Worm (Caenorhabditis elegans) whole organism, L4 larva: ENCODE measurements around the gene ugtp-1.
A peak's percentile ranks its signal among the peaks of the same experiment; 100 is the strongest.

Source experiments
- F26F4.8 ChIP-seq: fragments of 200-800 bp; sonication (Bioruptor generic); conservative IDR thresholded peaks from 2 replicates; pipeline ENCODE4 v1.3.6; 2022; ENCODE audit warnings: missing genetic modification characterization, missing compliant biosample characterization
- R02D3.7 ChIP-seq: fragments of 150-350 bp; sonication (generic microtip); optimal IDR thresholded peaks from 3 replicates; lab custom pipeline; 2014; ENCODE audit warnings: missing biosample characterization, missing genetic modification characterization
- T20F7.1 ChIP-seq: fragments of 200-800 bp; sonication (Bioruptor generic); optimal IDR thresholded peaks from 2 replicates; lab custom pipeline; 2018; ENCODE audit warnings: mild to moderate bottlenecking, missing genetic modification characterization, missing compliant biosample characterization
- Y5F2A.4 ChIP-seq: fragments of 200-800 bp; sonication (Bioruptor generic); optimal IDR thresholded peaks from 2 replicates; lab custom pipeline; 2018; ENCODE audit warnings: mild to moderate bottlenecking, missing genetic modification characterization, missing compliant biosample characterization
- Y75B8A.6 ChIP-seq: fragments of 200-800 bp; sonication (Bioruptor generic); IDR thresholded peaks from 2 replicates; pipeline ENCODE4 v1.3.6; 2022; ENCODE audit warnings: missing genetic modification reagents, missing genetic modification characterization, missing compliant biosample characterization
- ZK337.2 ChIP-seq: fragments of 200-800 bp; sonication (Bioruptor generic); IDR thresholded peaks from 2 replicates; pipeline ENCODE4 v1.3.6; 2022; ENCODE audit warnings: missing genetic modification reagents, missing genetic modification characterization, missing compliant biosample characterization
- ZK546.5 ChIP-seq, 2 experiments: sonication (generic microtip); optimal IDR thresholded peaks; 2 replicates each; lab custom pipeline; 2017; ENCODE audit warnings: missing biosample characterization in 2 of 2, missing genetic modification characterization in 2 of 2
- arid-1 ChIP-seq: fragments of 200-800 bp; sonication (Bioruptor generic); conservative IDR thresholded peaks from 2 replicates; pipeline ENCODE4 v1.3.6; 2022; ENCODE audit warnings: missing genetic modification reagents, missing genetic modification characterization, missing compliant biosample characterization
- attf-4 ChIP-seq: sonication (generic microtip); optimal IDR thresholded peaks from 3 replicates; lab custom pipeline; 2017; ENCODE audit warnings: missing biosample characterization, missing genetic modification characterization
- ceh-20 ChIP-seq: fragments of 200-800 bp; sonication (Bioruptor generic); IDR thresholded peaks from 2 replicates; pipeline ENCODE4 v1.3.6; 2022; ENCODE audit warnings: missing genetic modification reagents, missing genetic modification characterization, missing compliant biosample characterization
- ceh-28 ChIP-seq: fragments of 150-350 bp; optimal IDR thresholded peaks from 2 replicates; lab custom pipeline; 2014; ENCODE audit warnings: missing biosample characterization, missing genetic modification reagents, missing genetic modification characterization
- ceh-62 ChIP-seq: sonication (generic microtip); optimal IDR thresholded peaks from 2 replicates; lab custom pipeline; 2017; ENCODE audit warnings: missing biosample characterization, missing genetic modification characterization
- cey-2 ChIP-seq: sonication (generic microtip); optimal IDR thresholded peaks from 3 replicates; lab custom pipeline; 2017; ENCODE audit warnings: missing genetic modification characterization, mild to moderate bottlenecking, missing compliant biosample characterization, antibody characterized with exemption, borderline replicate concordance; ENCODE audit not compliant: insufficient read depth
- daf-12 ChIP-seq: fragments of 150-350 bp; optimal IDR thresholded peaks from 2 replicates; lab custom pipeline; 2014; ENCODE audit warnings: missing biosample characterization, missing genetic modification reagents, missing genetic modification characterization
- daf-19 ChIP-seq: fragments of 200-800 bp; sonication (Bioruptor generic); conservative IDR thresholded peaks from 2 replicates; pipeline ENCODE4 v1.3.6; 2022; ENCODE audit warnings: missing genetic modification characterization, missing compliant biosample characterization
- daf-8 ChIP-seq: fragments of 200-800 bp; sonication (Bioruptor generic); IDR thresholded peaks from 2 replicates; pipeline ENCODE4 v1.3.6; 2022; ENCODE audit warnings: missing genetic modification characterization, missing compliant biosample characterization
- dmd-6 ChIP-seq: fragments of 200-800 bp; sonication (Bioruptor generic); IDR thresholded peaks from 2 replicates; pipeline ENCODE4 v1.3.6; 2022; ENCODE audit warnings: missing genetic modification reagents, missing genetic modification characterization, missing compliant biosample characterization
- dmd-9 ChIP-seq: fragments of 200-800 bp; sonication (Bioruptor generic); IDR thresholded peaks from 2 replicates; pipeline ENCODE4 v1.3.6; 2022; ENCODE audit warnings: missing genetic modification reagents, missing genetic modification characterization, missing compliant biosample characterization
- dpl-1 ChIP-seq: fragments of 150-350 bp; optimal IDR thresholded peaks from 2 replicates; lab custom pipeline; 2014; ENCODE audit warnings: missing biosample characterization, missing genetic modification reagents, missing genetic modification characterization
- duxl-1 ChIP-seq: sonication (generic microtip); optimal IDR thresholded peaks from 2 replicates; lab custom pipeline; 2016; ENCODE audit warnings: mild to moderate bottlenecking, missing genetic modification characterization, moderate library complexity, missing compliant biosample characterization; ENCODE audit not compliant: poor library complexity
- dve-1 ChIP-seq: sonication (generic microtip); optimal IDR thresholded peaks from 2 replicates; lab custom pipeline; 2017; ENCODE audit warnings: antibody characterized with exemption, mild to moderate bottlenecking, missing genetic modification characterization, missing compliant biosample characterization; ENCODE audit not compliant: insufficient read depth
- egl-43 ChIP-seq: fragments of 200-800 bp; sonication (Bioruptor generic); IDR thresholded peaks from 2 replicates; pipeline ENCODE4 v1.3.6; 2022; ENCODE audit warnings: missing genetic modification reagents, missing genetic modification characterization, missing compliant biosample characterization
- fos-1 ChIP-seq: fragments of 150-350 bp; optimal IDR thresholded peaks from 2 replicates; lab custom pipeline; 2014; ENCODE audit warnings: missing biosample characterization, missing genetic modification characterization
- gei-8 ChIP-seq: fragments of 200-800 bp; sonication (Bioruptor generic); optimal IDR thresholded peaks from 2 replicates; lab custom pipeline; 2018; ENCODE audit warnings: mild to moderate bottlenecking, missing genetic modification characterization, missing compliant biosample characterization
- hmg-1.1 ChIP-seq: fragments of 200-800 bp; sonication (Bioruptor generic); IDR thresholded peaks from 2 replicates; pipeline ENCODE4 v1.3.6; 2022; ENCODE audit warnings: missing genetic modification reagents, missing genetic modification characterization, missing compliant biosample characterization
- lin-15B ChIP-seq: fragments of 150-350 bp; sonication (generic microtip); optimal IDR thresholded peaks from 3 replicates; lab custom pipeline; 2014; ENCODE audit warnings: missing biosample characterization, missing genetic modification characterization
- lin-39 ChIP-seq: fragments of 150-350 bp; optimal IDR thresholded peaks from 2 replicates; lab custom pipeline; 2014; ENCODE audit warnings: missing biosample characterization, missing genetic modification reagents, missing genetic modification characterization
- lir-3 ChIP-seq: sonication (generic microtip); optimal IDR thresholded peaks from 2 replicates; lab custom pipeline; 2016; ENCODE audit warnings: mild to moderate bottlenecking, missing genetic modification characterization, missing compliant biosample characterization
- mdt-29 ChIP-seq: fragments of 200-800 bp; sonication (Bioruptor generic); IDR thresholded peaks from 2 replicates; pipeline ENCODE4 v1.3.6; 2022; ENCODE audit warnings: missing genetic modification reagents, missing genetic modification characterization, missing compliant biosample characterization
- mep-1 ChIP-seq: fragments of 150-350 bp; sonication (generic microtip); optimal IDR thresholded peaks from 3 replicates; lab custom pipeline; 2014; ENCODE audit warnings: missing biosample characterization, missing genetic modification characterization
- mxl-3 ChIP-seq: fragments of 200-800 bp; sonication (Bioruptor generic); optimal IDR thresholded peaks from 2 replicates; lab custom pipeline; 2018; ENCODE audit warnings: mild to moderate bottlenecking, missing genetic modification characterization, missing compliant biosample characterization
- nhr-11 ChIP-seq: fragments of 150-350 bp; optimal IDR thresholded peaks from 2 replicates; lab custom pipeline; 2014; ENCODE audit warnings: missing biosample characterization, missing genetic modification characterization
- nhr-111 ChIP-seq: fragments of 200-800 bp; sonication (Bioruptor generic); optimal IDR thresholded peaks from 2 replicates; lab custom pipeline; 2018; ENCODE audit warnings: mild to moderate bottlenecking, missing genetic modification characterization, missing compliant biosample characterization
- nhr-237 ChIP-seq: sonication (generic microtip); optimal IDR thresholded peaks from 2 replicates; lab custom pipeline; 2017; ENCODE audit warnings: missing biosample characterization, missing genetic modification characterization
- nhr-25 ChIP-seq: sonication (generic microtip); optimal IDR thresholded peaks from 2 replicates; lab custom pipeline; 2017; ENCODE audit warnings: missing genetic modification characterization, mild to moderate bottlenecking, missing compliant biosample characterization, antibody characterized with exemption, moderate library complexity, borderline replicate concordance; ENCODE audit not compliant: insufficient read depth
- nhr-41 ChIP-seq: fragments of 200-800 bp; sonication (Bioruptor generic); IDR thresholded peaks from 2 replicates; pipeline ENCODE4 v1.3.6; 2022; ENCODE audit warnings: missing genetic modification reagents, missing genetic modification characterization, missing compliant biosample characterization
- nhr-42 ChIP-seq: fragments of 200-800 bp; sonication (Bioruptor generic); IDR thresholded peaks from 2 replicates; pipeline ENCODE4 v1.3.6; 2022; ENCODE audit warnings: missing genetic modification characterization, missing compliant biosample characterization
- nhr-48 ChIP-seq: sonication (generic microtip); optimal IDR thresholded peaks from 2 replicates; lab custom pipeline; 2016; ENCODE audit warnings: mild to moderate bottlenecking, missing genetic modification characterization, missing compliant biosample characterization
- nhr-76 ChIP-seq: fragments of 150-350 bp; optimal IDR thresholded peaks from 2 replicates; lab custom pipeline; 2014; ENCODE audit warnings: missing biosample characterization, missing genetic modification characterization
- php-3 ChIP-seq: fragments of 200-800 bp; sonication (Bioruptor generic); IDR thresholded peaks from 2 replicates; pipeline ENCODE4 v1.3.6; 2022; ENCODE audit warnings: missing genetic modification reagents, missing genetic modification characterization, missing compliant biosample characterization
- saeg-2 ChIP-seq: fragments of 200-800 bp; sonication (Bioruptor generic); IDR thresholded peaks from 2 replicates; pipeline ENCODE4 v1.3.6; 2022; ENCODE audit warnings: missing genetic modification reagents, missing genetic modification characterization, missing compliant biosample characterization
- set-16 ChIP-seq: fragments of 200-800 bp; sonication (Bioruptor generic); IDR thresholded peaks from 2 replicates; pipeline ENCODE4 v1.3.6; 2022; ENCODE audit warnings: missing genetic modification reagents, missing genetic modification characterization, missing compliant biosample characterization
- skn-1 ChIP-seq: fragments of 150-350 bp; optimal IDR thresholded peaks from 2 replicates; lab custom pipeline; 2014; ENCODE audit warnings: missing biosample characterization, missing genetic modification characterization
- snpc-1.2 ChIP-seq: fragments of 200-800 bp; sonication (Bioruptor generic); IDR thresholded peaks from 2 replicates; pipeline ENCODE4 v1.3.6; 2022; ENCODE audit warnings: missing genetic modification reagents, missing genetic modification characterization, missing compliant biosample characterization
- spr-1 ChIP-seq: sonication (generic microtip); optimal IDR thresholded peaks from 2 replicates; lab custom pipeline; 2016; ENCODE audit warnings: mild to moderate bottlenecking, missing genetic modification characterization, missing compliant biosample characterization
- tag-97 ChIP-seq: fragments of 200-800 bp; sonication (Bioruptor generic); IDR thresholded peaks from 2 replicates; pipeline ENCODE4 v1.3.6; 2022; ENCODE audit warnings: missing genetic modification characterization, missing compliant biosample characterization
- tra-1 ChIP-seq: fragments of 200-800 bp; sonication (Bioruptor generic); IDR thresholded peaks from 2 replicates; pipeline ENCODE4 v1.3.6; 2022; ENCODE audit warnings: missing genetic modification reagents, missing genetic modification characterization, missing compliant biosample characterization
- unc-39 ChIP-seq: sonication (generic microtip); optimal IDR thresholded peaks from 2 replicates; lab custom pipeline; 2017; ENCODE audit warnings: missing biosample characterization, missing genetic modification characterization
- zag-1 ChIP-seq: fragments of 150-350 bp; optimal IDR thresholded peaks from 2 replicates; lab custom pipeline; 2014; ENCODE audit warnings: missing biosample characterization, missing genetic modification characterization
- zfp-3 ChIP-seq: fragments of 200-800 bp; sonication (Bioruptor generic); conservative IDR thresholded peaks from 2 replicates; pipeline ENCODE4 v1.3.6; 2022; ENCODE audit warnings: missing genetic modification reagents, missing genetic modification characterization, missing compliant biosample characterization
- zip-2 ChIP-seq: fragments of 150-350 bp; optimal IDR thresholded peaks from 2 replicates; lab custom pipeline; 2014; ENCODE audit warnings: missing biosample characterization, missing genetic modification characterization

The ugtp-1 gene

ce11 chrIII:8794793-8795192 is 44.3 kb upstream of the ugtp-1 start (continued):
- TF ChIP-seq lin-39 (tag; lab: Kevin White, UChicago) (no peak), spr-1 (tag; lab: Kevin White, UChicago) (no peak), tag-97 (no peak), ceh-20 (GFP tag; lab: Robert Waterston, UW) (no peak), egl-43 (GFP tag; lab: Robert Waterston, UW) (peak; percentile 80), ZK546.5 (tag; optimal IDR thresholded peaks at IDR 0.05; lab: Kevin White, UChicago) (no peak), F26F4.8 (GFP tag; lab: Robert Waterston, UW) (no peak), gei-8 (GFP tag; lab: Kevin White, UChicago) (peak; percentile 42), Y75B8A.6 (GFP tag; lab: Robert Waterston, UW) (0 out of 2 replicates have a peak, but pooled peaks have one; percentile 21), ceh-28 (tag; lab: Kevin White, UChicago) (no peak), attf-4 (tag; lab: Kevin White, UChicago) (no peak), nhr-237 (no peak), saeg-2 (no peak), dpl-1 (GFP tag; lab: Kevin White, UChicago) (peak; percentile 47), php-3 (GFP tag; lab: Robert Waterston, UW) (0 out of 2 replicates have a peak, but pooled peaks have one; percentile 8), R02D3.7 (tag; lab: Kevin White, UChicago) (no peak), dve-1 (tag; lab: Kevin White, UChicago) (peak; percentile 77), lir-3 (no peak), skn-1 (tag; lab: Kevin White, UChicago) (no peak), ceh-62 (tag; lab: Kevin White, UChicago) (no peak), mxl-3 (GFP tag; lab: Kevin White, UChicago) (peak; percentile 88), Y5F2A.4 (GFP tag; lab: Kevin White, UChicago) (no peak), cey-2 (tag; lab: Kevin White, UChicago) (peak; percentile 28), dmd-9 (GFP tag; lab: Robert Waterston, UW) (no peak), hmg-1.1 (GFP tag; lab: Robert Waterston, UW) (peak; percentile 64), mdt-29 (GFP tag; lab: Robert Waterston, UW) (no peak), tra-1 (peak; percentile 75; the same call in 1 of the 2 replicates), mep-1 (tag; lab: Kevin White, UChicago) (peak; percentile 85), lin-15B (tag; lab: Kevin White, UChicago) (no peak), unc-39 (tag; lab: Kevin White, UChicago) (no peak), snpc-1.2 (GFP tag; lab: Robert Waterston, UW) (no peak), nhr-76 (no peak), fos-1 (tag; lab: Kevin White, UChicago) (no peak), daf-19 (no peak), daf-8 (GFP tag; lab: Robert Waterston, UW) (no peak), nhr-11 (tag; lab: Kevin White, UChicago) (peak; percentile 36), nhr-111 (no peak), zip-2 (tag; lab: Kevin White, UChicago) (no peak), nhr-41 (GFP tag; lab: Robert Waterston, UW) (0 out of 2 replicates have a peak, but pooled peaks have one; percentile 49), arid-1 (GFP tag; lab: Robert Waterston, UW) (peak; percentile 69), daf-12 (tag; lab: Kevin White, UChicago) (no peak), T20F7.1 (GFP tag; lab: Kevin White, UChicago) (peak; percentile 39), ZK337.2 (GFP tag; lab: Robert Waterston, UW) (no peak), nhr-25 (peak; percentile 89), nhr-48 (peak; percentile 2), duxl-1 (tag; lab: Kevin White, UChicago) (peak; percentile 30), nhr-42 (GFP tag; lab: Robert Waterston, UW) (no peak), set-16 (GFP tag; lab: Robert Waterston, UW) (no peak; the same call in 1 of the 2 replicates), dmd-6 (GFP tag; lab: Robert Waterston, UW) (peak; percentile 83), zag-1 (tag; lab: Kevin White, UChicago) (no peak), zfp-3 (GFP tag; lab: Robert Waterston, UW) (0 out of 2 replicates have a peak, but pooled peaks have one; percentile 57)
